Worm (Caenorhabditis elegans) whole organism, early embryonic: ENCODE results near the gene cdr-7.
"Not testable (repeated sequence)": the region's sequence is repeated elsewhere in the genome, so short reads cannot be mapped to it uniquely, and the experiment has no call there.

ENCODE experiments used
- B0310.2 ChIP-seq: sonication (generic microtip); optimal IDR thresholded peaks from 2 replicates; lab custom pipeline; 2016; ENCODE audit warnings: mild to moderate bottlenecking, missing genetic modification characterization, missing compliant biosample characterization
- F13C5.2 ChIP-seq: sonication (generic microtip); optimal IDR thresholded peaks from 2 replicates; lab custom pipeline; 2017; ENCODE audit warnings: mild to moderate bottlenecking, missing genetic modification characterization, inconsistent platforms, missing compliant biosample characterization
- aly-1 ChIP-seq: sonication (generic microtip); optimal IDR thresholded peaks from 2 replicates; lab custom pipeline; 2016; ENCODE audit warnings: missing genetic modification characterization, missing compliant biosample characterization
- ama-1 ChIP-seq: fragments of 150-350 bp; optimal IDR thresholded peaks from 2 replicates; lab custom pipeline; 2014
- ceh-13 ChIP-seq: fragments of 200-800 bp; sonication (Bioruptor generic); optimal IDR thresholded peaks from 2 replicates; lab custom pipeline; 2018; ENCODE audit warnings: mild to moderate bottlenecking, missing genetic modification characterization, missing compliant biosample characterization
- ceh-36 ChIP-seq: sonication (generic microtip); optimal IDR thresholded peaks from 2 replicates; lab custom pipeline; 2016; ENCODE audit warnings: missing genetic modification characterization, inconsistent platforms, missing compliant biosample characterization
- ets-7 ChIP-seq: sonication (generic microtip); optimal IDR thresholded peaks from 2 replicates; lab custom pipeline; 2016; ENCODE audit warnings: missing genotype, missing genetic modification characterization, missing compliant biosample characterization
- flt-1 ChIP-seq: fragments of 200-800 bp; sonication (Bioruptor generic); IDR thresholded peaks from 2 replicates; pipeline ENCODE4 v1.3.6; 2022; ENCODE audit warnings: missing genetic modification characterization, missing compliant biosample characterization
- hmbx-1 ChIP-seq: sonication (generic microtip); optimal IDR thresholded peaks from 2 replicates; lab custom pipeline; 2016; ENCODE audit warnings: mild to moderate bottlenecking, missing genetic modification characterization, missing compliant biosample characterization
- hmg-4 ChIP-seq: fragments of 200-800 bp; sonication (Bioruptor generic); optimal IDR thresholded peaks from 2 replicates; lab custom pipeline; 2018; ENCODE audit warnings: mild to moderate bottlenecking, missing genetic modification characterization, missing compliant biosample characterization
- hnd-1 ChIP-seq: sonication (generic microtip); optimal IDR thresholded peaks from 2 replicates; lab custom pipeline; 2016; ENCODE audit warnings: missing genetic modification characterization, missing compliant biosample characterization
- pes-1 ChIP-seq: fragments of 200-800 bp; sonication (Bioruptor generic); IDR thresholded peaks from 2 replicates; pipeline ENCODE4 v1.3.6; 2022; ENCODE audit warnings: missing genetic modification reagents, missing genetic modification characterization, missing compliant biosample characterization
- scrt-1 ChIP-seq: fragments of 200-800 bp; sonication (Bioruptor generic); IDR thresholded peaks from 2 replicates; pipeline ENCODE4 v1.3.6; 2022; ENCODE audit warnings: missing genetic modification characterization, missing compliant biosample characterization
- sea-1 ChIP-seq: fragments of 200-800 bp; sonication (Bioruptor generic); conservative IDR thresholded peaks from 2 replicates; pipeline ENCODE4 v1.3.6; 2022; ENCODE audit warnings: missing genetic modification characterization, missing compliant biosample characterization
- tbx-11 ChIP-seq: fragments of 200-800 bp; sonication (Bioruptor generic); IDR thresholded peaks from 2 replicates; pipeline ENCODE4 v1.3.6; 2022; ENCODE audit warnings: missing genetic modification characterization, missing compliant biosample characterization
- tbx-37 ChIP-seq: fragments of 200-800 bp; sonication (Bioruptor generic); conservative IDR thresholded peaks from 2 replicates; pipeline ENCODE4 v1.3.6; 2022; ENCODE audit warnings: missing genetic modification reagents, missing genetic modification characterization, missing compliant biosample characterization
- tra-4 ChIP-seq: sonication (generic microtip); optimal IDR thresholded peaks from 2 replicates; lab custom pipeline; 2017; ENCODE audit warnings: missing genetic modification characterization, missing compliant biosample characterization

The cdr-7 gene

ce11 chrV:12401383-12401782, 10.5 kb downstream of the cdr-7 start, which contains the start of gene K01D12.7:
K01D12.7 (minus strand) TSS chrV:12401483.
- TF ChIP-seq sea-1 (GFP tag; lab: Robert Waterston, UW) (no peak), scrt-1 (GFP tag; lab: Robert Waterston, UW) (no peak), flt-1 (GFP tag; lab: Robert Waterston, UW) (no peak), ceh-13 (no peak), ama-1 (no peak), B0310.2 (tag; lab: Kevin White, UChicago) (no peak)

ce11 chrV:12400677-12401236, 11.2 kb downstream of the cdr-7 start, which contains the start of the genes K01D12.20 and miga-1:
K01D12.20 (minus strand) TSS chrV:12400814.
miga-1 (minus strand) TSS chrV:12400859.
- TF ChIP-seq scrt-1 (GFP tag; lab: Robert Waterston, UW) (no peak), pes-1 (GFP tag; lab: Robert Waterston, UW) (no peak), ets-7 (tag; lab: Kevin White, UChicago) (no peak)

- TF ChIP-seq ceh-36 (tag; lab: Kevin White, UChicago) (no peak), hmbx-1 (tag; lab: Kevin White, UChicago) (no peak), ama-1 (no peak), flt-1 (GFP tag; lab: Robert Waterston, UW) (no peak), pes-1 (GFP tag; lab: Robert Waterston, UW) (no peak), aly-1 (tag; lab: Kevin White, UChicago) (no peak), hmg-4 (GFP tag; lab: Kevin White, UChicago) (no peak)
Observed at ce11 chrV:12397545-12397944, 14.4 kb downstream of the cdr-7 start, which contains the start of gene K01D12.5. K01D12.5 (plus strand) TSS chrV:12397845.

ce11 chrV:12395699-12396098, 16.2 kb downstream of the cdr-7 start, which contains the start of gene twk-14:
twk-14 (minus strand) TSS chrV:12395706.
- TF ChIP-seq tbx-37 (GFP tag; lab: Robert Waterston, UW) (no peak), ets-7 (tag; lab: Kevin White, UChicago) (no peak), aly-1 (tag; lab: Kevin White, UChicago) (no peak), F13C5.2 (no peak), pes-1 (GFP tag; lab: Robert Waterston, UW) (no peak), flt-1 (GFP tag; lab: Robert Waterston, UW) (no peak), B0310.2 (tag; lab: Kevin White, UChicago) (no peak), ceh-13 (no peak), tbx-11 (GFP tag; lab: Robert Waterston, UW) (no peak), ama-1 (no peak), sea-1 (GFP tag; lab: Robert Waterston, UW) (no peak), hnd-1 (no peak)

- no peak for TF ChIP-seq ceh-13
- TF ChIP-seq pes-1 (GFP tag; lab: Robert Waterston, UW), result no peak
- TF ChIP-seq ama-1, result no peak
- no peak for TF ChIP-seq scrt-1 (GFP tag; lab: Robert Waterston, UW)
- no peak for TF ChIP-seq hnd-1
- no peak for TF ChIP-seq tbx-37 (GFP tag; lab: Robert Waterston, UW)
- TF ChIP-seq tbx-11 (GFP tag; lab: Robert Waterston, UW), result no peak
- TF ChIP-seq tra-4, result no peak
- TF ChIP-seq aly-1 (tag; lab: Kevin White, UChicago), result no peak
Observed at ce11 chrV:12386154-12386553, 25.8 kb downstream of the cdr-7 start, which contains the start of gene K01D12.15. K01D12.15 (plus strand) TSS chrV:12386454.

ce11 chrV:12377256-12377655, 34.7 kb downstream of the cdr-7 start, which contains the start of gene K01D12.1:
K01D12.1 (plus strand) TSS chrV:12377556.
- no peak for TF ChIP-seq tra-4
- TF ChIP-seq flt-1 (GFP tag; lab: Robert Waterston, UW), result no peak

ce11 chrV:12374252-12374651, 37.7 kb downstream of the cdr-7 start, which contains the start of gene F23H12.10:
F23H12.10 (minus strand) TSS chrV:12374263.
- TF ChIP-seq ama-1; hmbx-1 (tag; lab: Kevin White, UChicago); scrt-1 (GFP tag; lab: Robert Waterston, UW): not testable (repeated sequence)

- TF ChIP-seq ceh-36 (tag; lab: Kevin White, UChicago) (no peak), aly-1 (tag; lab: Kevin White, UChicago) (no peak), sea-1 (GFP tag; lab: Robert Waterston, UW) (no peak), tra-4 (no peak), ets-7 (tag; lab: Kevin White, UChicago) (no peak), flt-1 (GFP tag; lab: Robert Waterston, UW) (no peak), hnd-1 (no peak), scrt-1 (GFP tag; lab: Robert Waterston, UW) (no peak), F13C5.2 (no peak), hmbx-1 (tag; lab: Kevin White, UChicago) (no peak), tbx-37 (GFP tag; lab: Robert Waterston, UW) (no peak), tbx-11 (GFP tag; lab: Robert Waterston, UW) (no peak), pes-1 (GFP tag; lab: Robert Waterston, UW) (no peak), hmg-4 (GFP tag; lab: Kevin White, UChicago) (no peak), ama-1 (no peak), B0310.2 (tag; lab: Kevin White, UChicago) (no peak), ceh-13 (no peak)
Observed at ce11 chrV:12371386-12371785, 40.5 kb downstream of the cdr-7 start, which contains the start of gene F23H12.7. F23H12.7 (plus strand) TSS chrV:12371686.
